Worm (Caenorhabditis elegans): ENCODE results near the gene ckb-3.

ckb-3 gene

DNA sequence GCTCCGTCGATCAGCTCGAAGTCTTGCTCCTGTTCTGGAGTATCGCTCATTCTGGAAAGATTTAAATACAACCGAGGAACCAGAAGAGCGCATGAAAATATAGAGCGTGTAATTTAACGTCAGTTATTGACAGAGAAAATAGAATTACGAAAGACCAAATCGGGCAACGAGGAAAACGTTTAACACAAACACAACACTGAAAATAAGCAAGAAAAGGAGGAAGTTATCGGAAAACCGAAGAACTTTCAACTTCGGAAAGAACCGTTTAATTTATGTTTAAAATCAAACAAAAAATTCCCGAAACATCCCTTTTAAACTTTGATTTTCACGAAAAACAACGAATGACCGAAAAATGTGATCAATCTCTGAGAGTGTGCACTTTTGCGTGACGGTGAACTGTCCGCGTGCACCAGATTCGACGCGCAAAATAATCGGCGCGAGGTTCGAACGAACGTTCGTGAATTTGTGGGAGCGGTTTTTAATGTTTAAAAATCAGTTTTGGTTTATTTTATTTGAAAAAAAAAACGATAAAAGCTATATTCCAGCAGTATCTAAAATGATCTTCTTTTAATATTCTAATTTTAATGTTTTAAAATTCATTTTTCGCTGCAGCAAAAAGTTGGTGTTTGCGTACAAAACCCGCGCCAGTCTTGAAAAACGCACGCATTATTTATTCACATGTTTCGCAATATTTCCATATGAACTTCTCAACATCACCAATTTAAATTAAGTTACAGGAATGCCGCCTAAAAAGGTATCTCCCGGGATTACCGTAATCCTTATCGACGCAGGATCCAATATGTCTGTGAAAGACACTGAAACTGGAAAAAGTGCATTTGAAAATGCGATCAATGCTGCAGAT is 48.7 kb downstream of the ckb-3 start, which contains the start of the genes R07E5.7 and cku-80 (continued):
- TF ChIP-seq hlh-4 (tag; optimal IDR thresholded peaks at IDR 0.05): no peak
- peak in 2 of 6 experiments; percentile 44 to 47 for TF ChIP-seq elt-3 (tag; optimal IDR thresholded peaks at IDR 0.05)
- TF ChIP-seq irx-1 (tag; optimal IDR thresholded peaks at IDR 0.05): peak; percentile 42

Data from whole organism, L1 larva.